Worm (Caenorhabditis elegans) whole organism, L2 larva: Measurements from ENCODE around the gene irg-8.

Experiments
- aly-2 ChIP-seq: fragments of 150-350 bp; optimal IDR thresholded peaks from 2 replicates; lab custom pipeline; 2014; ENCODE audit warnings: missing biosample characterization, missing genetic modification characterization
- elt-1 ChIP-seq: fragments of 150-350 bp; optimal IDR thresholded peaks from 2 replicates; lab custom pipeline; 2014; ENCODE audit warnings: missing biosample characterization, missing genetic modification characterization
- elt-3 ChIP-seq: sonication (generic microtip); optimal IDR thresholded peaks from 2 replicates; lab custom pipeline; 2017; ENCODE audit warnings: missing biosample characterization, missing genetic modification characterization
- fos-1 ChIP-seq: fragments of 150-350 bp; optimal IDR thresholded peaks from 2 replicates; lab custom pipeline; 2014; ENCODE audit warnings: missing biosample characterization, missing genetic modification characterization
- gmeb-1 ChIP-seq: fragments of 150-350 bp; optimal IDR thresholded peaks from 2 replicates; lab custom pipeline; 2014; ENCODE audit warnings: missing biosample characterization, missing genetic modification characterization
- lin-39 ChIP-seq: fragments of 150-350 bp; optimal IDR thresholded peaks from 2 replicates; lab custom pipeline; 2014; ENCODE audit warnings: missing biosample characterization, missing genetic modification reagents, missing genetic modification characterization
- nhr-237 ChIP-seq: fragments of 150-350 bp; optimal IDR thresholded peaks from 2 replicates; lab custom pipeline; 2014; ENCODE audit warnings: missing biosample characterization, missing genetic modification characterization
- nhr-6 ChIP-seq: fragments of 150-350 bp; optimal IDR thresholded peaks from 2 replicates; lab custom pipeline; 2014; ENCODE audit warnings: missing biosample characterization, missing genetic modification characterization
- nhr-77 ChIP-seq: fragments of 150-350 bp; optimal IDR thresholded peaks from 2 replicates; lab custom pipeline; 2014; ENCODE audit warnings: missing biosample characterization, missing genetic modification characterization
- skn-1 ChIP-seq: sonication (generic microtip); optimal IDR thresholded peaks from 2 replicates; lab custom pipeline; 2017; ENCODE audit warnings: missing biosample characterization, missing genetic modification characterization
- unc-39 ChIP-seq: fragments of 150-350 bp; optimal IDR thresholded peaks from 2 replicates; lab custom pipeline; 2014; ENCODE audit warnings: missing biosample characterization, missing genetic modification characterization
- unc-55 ChIP-seq: fragments of 150-350 bp; sonication (generic microtip); optimal IDR thresholded peaks from 3 replicates; lab custom pipeline; 2014; ENCODE audit warnings: missing biosample characterization, missing genetic modification reagents, missing genetic modification characterization
- unc-62 ChIP-seq: fragments of 150-350 bp; optimal IDR thresholded peaks from 2 replicates; lab custom pipeline; 2014; ENCODE audit warnings: missing biosample characterization, missing genetic modification reagents, missing genetic modification characterization

- TF ChIP-seq nhr-237 (tag; lab: Kevin White, UChicago): no peak
- TF ChIP-seq gmeb-1 (tag; lab: Kevin White, UChicago): no peak
- no peak for TF ChIP-seq elt-3 (tag; lab: Kevin White, UChicago)
- no peak for TF ChIP-seq elt-1 (tag; lab: Kevin White, UChicago)
- no peak for TF ChIP-seq unc-62
- no peak for TF ChIP-seq unc-55 (GFP tag; lab: Kevin White, UChicago)
- TF ChIP-seq unc-39 (tag; lab: Kevin White, UChicago): no peak
- no peak for TF ChIP-seq aly-2 (tag; lab: Kevin White, UChicago)
- no peak for TF ChIP-seq skn-1
- TF ChIP-seq nhr-77 (tag; lab: Kevin White, UChicago): no peak
- TF ChIP-seq nhr-6 (tag; lab: Kevin White, UChicago): no peak
- no peak for TF ChIP-seq fos-1 (tag; lab: Kevin White, UChicago)
- no peak for TF ChIP-seq lin-39 (tag; lab: Kevin White, UChicago)
These were observed 31.6 kb upstream of the irg-8 start, which contains the start of gene srh-35 for ce11 chrV:449130-449529.
